Worm (Caenorhabditis elegans): Measurements from ENCODE around the gene nhx-9.

ce11 chrIV:11916907-11917306 lies 13.8 kb upstream of the nhx-9 start, which contains the start of gene ZK822.10:
- TF ChIP-seq daf-12 (tag; optimal IDR thresholded peaks at IDR 0.05), result no peak
- no peak for TF ChIP-seq snpc-4 (tag; optimal IDR thresholded peaks at IDR 0.05)
- no peak for TF ChIP-seq nhr-76 (tag; optimal IDR thresholded peaks at IDR 0.05)
- no peak for TF ChIP-seq tbx-2 (tag; optimal IDR thresholded peaks at IDR 0.05)
- TF ChIP-seq elt-3 (tag; optimal IDR thresholded peaks at IDR 0.05), result no peak
- TF ChIP-seq skn-1 (tag; optimal IDR thresholded peaks at IDR 0.05), result no peak
- TF ChIP-seq lin-39 (tag; optimal IDR thresholded peaks at IDR 0.05), result no peak
- no peak for TF ChIP-seq ama-1 (optimal IDR thresholded peaks at IDR 0.05)
- no peak for TF ChIP-seq nfya-1 (tag; optimal IDR thresholded peaks at IDR 0.05; ENCODE audit: insufficient read depth)

Data from whole organism, L3 larva.